Fruit fly (Drosophila melanogaster): ENCODE data around the gene Cyp4e3.

Gene Cyp4e3

dm6 chr2L:9779147-9779546 is 29.3 kb upstream of the Cyp4e3 start:
- TF ChIP-seq prd (optimal IDR thresholded peaks at IDR 0.05) (no peak), prd (GFP tag; IDR thresholded peaks at IDR 0.05) (no peak), CG1529 (GFP tag; optimal IDR thresholded peaks at IDR 0.05) (no peak), CG9797 (GFP tag; optimal IDR thresholded peaks at IDR 0.05) (no peak), CG12219 (GFP tag; optimal IDR thresholded peaks at IDR 0.05) (no peak), CG1603 (tag; optimal IDR thresholded peaks at IDR 0.05) (peak; percentile 5), CG1233 (GFP tag; optimal IDR thresholded peaks at IDR 0.05) (peak; percentile 14), zen2 (GFP tag; IDR thresholded peaks at IDR 0.05; ENCODE audit: partially characterized antibody) (0 out of 3 replicates have a peak, but pooled peaks have one; percentile 4), CG11085 (GFP tag; IDR thresholded peaks at IDR 0.05) (0 out of 2 replicates have a peak, but pooled peaks have one; percentile 34), CG1024 (GFP tag; IDR thresholded peaks at IDR 0.05) (no peak), grau (tag; optimal IDR thresholded peaks at IDR 0.05) (peak; percentile 52), CG5245 (GFP tag; optimal IDR thresholded peaks at IDR 0.05) (no peak), Dbx (GFP tag; IDR thresholded peaks at IDR 0.05) (0 out of 3 replicates have a peak, but pooled peaks have one; percentile 16), CG11504 (tag; optimal IDR thresholded peaks at IDR 0.05) (peak; percentile 50), ato (GFP tag; IDR thresholded peaks at IDR 0.05; ENCODE audit: partially characterized antibody) (no peak), CG8089 (GFP tag; optimal IDR thresholded peaks at IDR 0.05) (no peak), cwo (GFP tag; optimal IDR thresholded peaks at IDR 0.05) (peak; percentile 4), Six4 (GFP tag; optimal IDR thresholded peaks at IDR 0.05) (no peak), CG11247 (GFP tag; IDR thresholded peaks at IDR 0.05) (0 out of 2 replicates have a peak, but pooled peaks have one; percentile 13), CG18262 (tag; optimal IDR thresholded peaks at IDR 0.05) (no peak), trem (tag; optimal IDR thresholded peaks at IDR 0.05) (no peak), Neu2 (GFP tag; optimal IDR thresholded peaks at IDR 0.05; ENCODE audit: borderline replicate concordance) (no peak), nmo (GFP tag; optimal IDR thresholded peaks at IDR 0.05) (no peak), CG16863 (GFP tag; optimal IDR thresholded peaks at IDR 0.05) (peak; percentile 28), dan (GFP tag; IDR thresholded peaks at IDR 0.05) (no peak), CG12942 (GFP tag; optimal IDR thresholded peaks at IDR 0.05) (no peak), B-H2 (GFP tag; optimal IDR thresholded peaks at IDR 0.05) (no peak), pan (optimal IDR thresholded peaks at IDR 0.05) (no peak), pan (GFP tag; optimal IDR thresholded peaks at IDR 0.05 in 1 of 2, IDR thresholded peaks at IDR 0.05 in 1 of 2) (peak in 1 of 2 experiments; percentile 38), wor (GFP tag; IDR thresholded peaks at IDR 0.05) (no peak), lbe (GFP tag; optimal IDR thresholded peaks at IDR 0.05) (no peak), CG10979 (tag; optimal IDR thresholded peaks at IDR 0.05) (no peak), CG32532 (GFP tag; IDR thresholded peaks at IDR 0.05) (peak; percentile 38; the same call in 1 of the 2 replicates), CG12104 (GFP tag; optimal IDR thresholded peaks at IDR 0.05) (no peak), pho (GFP tag; optimal IDR thresholded peaks at IDR 0.05) (no peak), CG17912 (GFP tag; optimal IDR thresholded peaks at IDR 0.05) (no peak), dimm (GFP tag; IDR thresholded peaks at IDR 0.05) (no peak), CG10565 (GFP tag; optimal IDR thresholded peaks at IDR 0.05) (no peak), HLHmδ (GFP tag; optimal IDR thresholded peaks at IDR 0.05) (no peak), Bdp1 (GFP tag; optimal IDR thresholded peaks at IDR 0.05) (no peak), CG9876 (GFP tag; optimal IDR thresholded peaks at IDR 0.05) (no peak), Lim3 (GFP tag; IDR thresholded peaks at IDR 0.05) (no peak), Sox100B (GFP tag; optimal IDR thresholded peaks at IDR 0.05) (no peak), C15 (GFP tag; IDR thresholded peaks at IDR 0.05) (no peak), bbx (GFP tag; IDR thresholded peaks at IDR 0.05; ENCODE audit: partially characterized antibody) (no peak), p53 (GFP tag; optimal IDR thresholded peaks at IDR 0.05) (no peak), CG12744 (GFP tag; optimal IDR thresholded peaks at IDR 0.05) (no peak), gt (GFP tag; IDR thresholded peaks at IDR 0.05) (no peak), fd3F (GFP tag; optimal IDR thresholded peaks at IDR 0.05) (peak; percentile 5), trh (GFP tag; optimal IDR thresholded peaks at IDR 0.05) (no peak), jumu (GFP tag; optimal IDR thresholded peaks at IDR 0.05) (peak; percentile 27), lmd (GFP tag; IDR thresholded peaks at IDR 0.05) (peak; percentile 48; the same call in 1 of the 2 replicates)

All from whole organism, embryonic.